Fruit fly (Drosophila melanogaster): Measurements from ENCODE around the gene Npc2e.

The Npc2e gene

DNA sequence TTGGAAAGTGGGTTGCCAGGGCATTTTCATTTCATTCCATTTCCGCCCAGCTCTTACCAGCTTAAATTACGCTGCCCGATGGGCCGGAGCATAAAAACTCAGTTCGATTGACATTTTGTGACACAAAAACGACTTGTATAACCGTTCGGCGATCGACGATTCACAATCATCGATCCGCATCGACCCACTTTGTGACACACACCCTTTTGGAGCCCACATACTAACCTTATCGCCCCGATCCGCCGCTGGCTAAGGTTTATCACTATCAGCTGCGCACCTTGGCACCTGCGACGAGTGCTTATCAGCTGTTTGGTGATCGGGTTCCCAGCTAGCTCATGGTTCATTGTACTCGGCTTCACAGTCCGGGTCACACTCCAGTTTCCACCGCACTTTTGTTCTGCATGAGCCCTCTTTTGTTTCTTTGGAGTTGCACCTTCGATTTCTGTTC, 46.3 kb downstream of the Npc2e start (continued):
- TF ChIP-seq CG17802 (tag; optimal IDR thresholded peaks at IDR 0.05): no peak
- no peak for TF ChIP-seq CG15011 (GFP tag; optimal IDR thresholded peaks at IDR 0.05)
- TF ChIP-seq unc-4 (GFP tag; IDR thresholded peaks at IDR 0.05; ENCODE audit: partially characterized antibody): no peak
- TF ChIP-seq row (GFP tag; IDR thresholded peaks at IDR 0.05): peak; percentile 23; the same call in 1 of the 3 replicates
- no peak for TF ChIP-seq CG11247 (GFP tag; IDR thresholded peaks at IDR 0.05)
- TF ChIP-seq phol (tag; optimal IDR thresholded peaks at IDR 0.05): no peak
- no peak for TF ChIP-seq CG4328 (GFP tag; optimal IDR thresholded peaks at IDR 0.05)
- no peak for TF ChIP-seq dpn (GFP tag; optimal IDR thresholded peaks at IDR 0.05)
- 0 out of 3 replicates have a peak, but pooled peaks have one; percentile 35 for TF ChIP-seq C15 (GFP tag; IDR thresholded peaks at IDR 0.05)
- TF ChIP-seq CG3163 (GFP tag; optimal IDR thresholded peaks at IDR 0.05): no peak
- no peak for TF ChIP-seq CG8290 (GFP tag; optimal IDR thresholded peaks at IDR 0.05)
- peak in 1 of 2 experiments; percentile 46 for TF ChIP-seq CG8290 (tag; optimal IDR thresholded peaks at IDR 0.05)
- no peak for TF ChIP-seq eyg (GFP tag; optimal IDR thresholded peaks at IDR 0.05)
- TF ChIP-seq fd96Cb (tag; optimal IDR thresholded peaks at IDR 0.05): no peak
- 0 out of 3 replicates have a peak, but pooled peaks have one; percentile 11 for TF ChIP-seq gce (GFP tag; IDR thresholded peaks at IDR 0.05)
- no peak for TF ChIP-seq gt (GFP tag; IDR thresholded peaks at IDR 0.05)
- TF ChIP-seq CG4404 (GFP tag; IDR thresholded peaks at IDR 0.05): no peak
- no peak for TF ChIP-seq CG3065 (GFP tag; optimal IDR thresholded peaks at IDR 0.05)
- TF ChIP-seq HmgD (GFP tag; optimal IDR thresholded peaks at IDR 0.05): no peak
- TF ChIP-seq sd (tag; optimal IDR thresholded peaks at IDR 0.05): peak; percentile 55
- TF ChIP-seq tll (GFP tag; optimal IDR thresholded peaks at IDR 0.05): no peak
- TF ChIP-seq Usf (GFP tag; optimal IDR thresholded peaks at IDR 0.05): no peak
- TF ChIP-seq tgo (GFP tag; IDR thresholded peaks at IDR 0.05): no peak
- no peak for TF ChIP-seq CG11456 (GFP tag; IDR thresholded peaks at IDR 0.05)
- no peak for TF ChIP-seq CG17361 (GFP tag; IDR thresholded peaks at IDR 0.05)
- no peak for TF ChIP-seq abd-A (tag; optimal IDR thresholded peaks at IDR 0.05)
- TF ChIP-seq Rfx (GFP tag; IDR thresholded peaks at IDR 0.05): no peak
- TF ChIP-seq salm (tag; optimal IDR thresholded peaks at IDR 0.05): no peak
- peak; percentile 61 for TF ChIP-seq Hey (tag; optimal IDR thresholded peaks at IDR 0.05)
- peak; percentile 15 for TF ChIP-seq CG2712 (tag; optimal IDR thresholded peaks at IDR 0.05)
- no peak for TF ChIP-seq CG32772 (GFP tag; IDR thresholded peaks at IDR 0.05)
- TF ChIP-seq tup (GFP tag; optimal IDR thresholded peaks at IDR 0.05): no peak
- TF ChIP-seq CG18619 (GFP tag; optimal IDR thresholded peaks at IDR 0.05): no peak
- no peak for TF ChIP-seq pros (GFP tag; optimal IDR thresholded peaks at IDR 0.05)
- no peak for TF ChIP-seq Elba2 (GFP tag; optimal IDR thresholded peaks at IDR 0.05)
- no peak for TF ChIP-seq grau (tag; optimal IDR thresholded peaks at IDR 0.05)

DNA sequence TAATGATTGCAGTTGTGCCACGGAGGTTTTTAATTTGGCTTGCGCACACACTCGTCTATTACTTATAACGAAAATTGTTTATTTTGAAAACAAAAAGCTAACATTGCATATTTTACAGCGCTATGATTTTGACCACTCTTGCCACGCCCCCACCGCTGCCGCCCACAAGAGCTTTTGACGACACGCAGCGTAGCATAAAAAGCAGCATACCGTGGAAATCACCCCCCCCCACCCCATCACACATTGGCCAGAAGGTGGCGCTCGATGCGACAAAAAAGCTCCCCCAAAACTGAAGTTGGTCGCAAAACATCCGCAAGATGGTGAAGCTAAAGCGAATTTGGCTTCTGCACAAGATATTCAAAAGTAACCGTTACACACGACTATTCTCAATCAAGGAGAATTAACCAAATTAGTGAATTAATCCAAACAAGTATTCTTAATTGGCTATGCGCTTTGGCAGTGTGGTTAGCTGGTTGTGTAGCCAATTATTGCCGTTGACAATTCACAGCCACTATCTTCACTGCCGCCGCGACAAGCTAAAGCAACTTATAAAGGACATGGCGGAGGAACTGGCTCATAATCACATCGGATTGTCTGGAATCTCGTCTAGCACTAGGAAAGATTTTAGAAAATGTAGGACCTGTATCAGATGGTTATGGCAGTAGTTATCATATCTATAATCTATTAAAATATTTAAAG, 47.5 kb downstream of the Npc2e start:
- TF ChIP-seq chinmo (GFP tag; IDR thresholded peaks at IDR 0.05; ENCODE audit: partially characterized antibody): peak; percentile 82; the same call in 2 of the 4 replicates
- TF ChIP-seq Dll (GFP tag; IDR thresholded peaks at IDR 0.05; ENCODE audit: partially characterized antibody): no peak
- peak; percentile 27 for TF ChIP-seq CG12155 (GFP tag; optimal IDR thresholded peaks at IDR 0.05)
- no peak for TF ChIP-seq tio (GFP tag; optimal IDR thresholded peaks at IDR 0.05)
- no peak for TF ChIP-seq Fer2 (tag; optimal IDR thresholded peaks at IDR 0.05)
- no peak for TF ChIP-seq Gsc (GFP tag; IDR thresholded peaks at IDR 0.05)
- peak; percentile 21 for TF ChIP-seq bab2 (GFP tag; optimal IDR thresholded peaks at IDR 0.05)
- no peak for TF ChIP-seq unpg (GFP tag; optimal IDR thresholded peaks at IDR 0.05)
- TF ChIP-seq CG15269 (tag; optimal IDR thresholded peaks at IDR 0.05): peak; percentile 43
- TF ChIP-seq jing (GFP tag; optimal IDR thresholded peaks at IDR 0.05): no peak
- peak; percentile 43; the same call in 1 of the 3 replicates for TF ChIP-seq Opbp (GFP tag; IDR thresholded peaks at IDR 0.05; ENCODE audit: partially characterized antibody)
- TF ChIP-seq Kr (GFP tag; optimal IDR thresholded peaks at IDR 0.05): no peak
- TF ChIP-seq NFAT (GFP tag; IDR thresholded peaks at IDR 0.05): peak; percentile 54
- peak; percentile 36 for TF ChIP-seq CG12071 (GFP tag; optimal IDR thresholded peaks at IDR 0.05)
- TF ChIP-seq lab (GFP tag; optimal IDR thresholded peaks at IDR 0.05): peak; percentile 70
- no peak for TF ChIP-seq pho (GFP tag; optimal IDR thresholded peaks at IDR 0.05)
